Fruit fly (Drosophila melanogaster) whole organism, embryonic: ENCODE measurements around the gene CG34180.
A peak's percentile ranks its signal among the peaks of the same experiment; 100 is the strongest.

ENCODE experiments used
- Aef1 ChIP-seq: fragments of 200-800 bp; sonication (Bioruptor generic); IDR thresholded peaks from 3 replicates; pipeline ENCODE4 v1.3.6; 2022; ENCODE audit warnings: missing biosample characterization, missing genetic modification characterization
- Atf6 ChIP-seq: fragments of 200-800 bp; sonication (Bioruptor generic); IDR thresholded peaks from 2 replicates; pipeline ENCODE4 v1.3.6; 2022; ENCODE audit warnings: missing biosample characterization, missing genetic modification characterization
- Awh ChIP-seq: fragments of 200-800 bp; sonication (Bioruptor generic); IDR thresholded peaks from 2 replicates; pipeline ENCODE4, ENCODE4 v1.3.6; 2022; ENCODE audit warnings: missing biosample characterization, missing genetic modification characterization
- Blimp-1 ChIP-seq: fragments of 200-800 bp; sonication (Bioruptor generic); optimal IDR thresholded peaks from 3 replicates; lab custom pipeline; 2018; ENCODE audit warnings: missing biosample characterization, missing genetic modification characterization, mild to moderate bottlenecking, moderate library complexity, missing genetic modification reagents
- CG10209 ChIP-seq: fragments of 200-800 bp; sonication (Bioruptor generic); optimal IDR thresholded peaks from 3 replicates; lab custom pipeline; 2017; ENCODE audit warnings: missing biosample characterization, mild to moderate bottlenecking, missing genetic modification characterization, missing genetic modification reagents
- CG10274 ChIP-seq: fragments of 200-800 bp; sonication (Bioruptor generic); optimal IDR thresholded peaks from 3 replicates; lab custom pipeline; 2017; ENCODE audit warnings: missing biosample characterization, mild to moderate bottlenecking, missing genetic modification characterization
- CG10321 ChIP-seq: fragments of 200-800 bp; sonication (Bioruptor generic); IDR thresholded peaks from 2 replicates; pipeline ENCODE4 v1.3.6; 2022; ENCODE audit warnings: missing biosample characterization, missing genetic modification characterization
- CG11456 ChIP-seq: fragments of 200-800 bp; sonication (Bioruptor generic); IDR thresholded peaks from 3 replicates; pipeline ENCODE4 v1.3.6; 2022; ENCODE audit warnings: missing biosample characterization, missing genetic modification characterization
- CG11695 ChIP-seq: fragments of 200-800 bp; sonication (Bioruptor generic); IDR thresholded peaks from 3 replicates; pipeline ENCODE4 v1.3.6; 2022; ENCODE audit warnings: missing biosample characterization, missing genetic modification characterization
- CG11696 ChIP-seq: fragments of 200-800 bp; sonication (Bioruptor generic); IDR thresholded peaks from 2 replicates; pipeline ENCODE4 v1.3.6; 2022; ENCODE audit warnings: missing biosample characterization, missing genetic modification characterization
- CG12155 ChIP-seq: fragments of 200-800 bp; sonication (Bioruptor generic); optimal IDR thresholded peaks from 3 replicates; lab custom pipeline; 2016; ENCODE audit warnings: missing biosample characterization, missing genetic modification characterization
- CG16779 ChIP-seq: fragments of 200-800 bp; sonication (Bioruptor generic); IDR thresholded peaks from 2 replicates; pipeline ENCODE4 v1.3.6; 2022; ENCODE audit warnings: missing biosample characterization, missing genetic modification characterization
- CG18262 ChIP-seq: fragments of 200-800 bp; optimal IDR thresholded peaks from 3 replicates; lab custom pipeline; 2019; ENCODE audit warnings: missing biosample characterization, mild to moderate bottlenecking, missing genetic modification characterization, moderate library complexity
- CG2120 ChIP-seq: fragments of 200-800 bp; sonication (Bioruptor generic); optimal IDR thresholded peaks from 3 replicates; lab custom pipeline; 2016; ENCODE audit warnings: missing biosample characterization, missing genetic modification characterization
- CG31388 ChIP-seq: fragments of 200-800 bp; sonication (Bioruptor generic); optimal IDR thresholded peaks from 2 replicates; lab custom pipeline; 2016; ENCODE audit warnings: missing biosample characterization, missing genetic modification characterization
- CG6683 ChIP-seq: fragments of 200-800 bp; sonication (Bioruptor generic); optimal IDR thresholded peaks from 2 replicates; lab custom pipeline; 2017; ENCODE audit warnings: missing biosample characterization, mild to moderate bottlenecking, missing genetic modification characterization, missing genetic modification reagents
- CG8359 ChIP-seq: fragments of 200-800 bp; sonication (Bioruptor generic); optimal IDR thresholded peaks from 2 replicates; lab custom pipeline; 2017; ENCODE audit warnings: missing biosample characterization, mild to moderate bottlenecking, missing genetic modification characterization, borderline replicate concordance
- CG8944 ChIP-seq: fragments of 200-800 bp; sonication (Bioruptor generic); optimal IDR thresholded peaks from 3 replicates; lab custom pipeline; 2016; ENCODE audit warnings: missing biosample characterization, missing genetic modification characterization
- CG9215 ChIP-seq: fragments of 200-800 bp; sonication (Bioruptor generic); IDR thresholded peaks from 2 replicates; pipeline ENCODE4 v1.3.6; 2022; ENCODE audit warnings: missing biosample characterization, missing genetic modification characterization
- D19B ChIP-seq: fragments of 200-800 bp; sonication (Bioruptor generic); optimal IDR thresholded peaks from 2 replicates; lab custom pipeline; 2017; ENCODE audit warnings: missing biosample characterization, mild to moderate bottlenecking, missing genetic modification characterization
- Dek ChIP-seq: fragments of 200-800 bp; sonication (Bioruptor generic); optimal IDR thresholded peaks from 3 replicates; lab custom pipeline; 2019; ENCODE audit warnings: missing biosample characterization, mild to moderate bottlenecking, missing genetic modification characterization, moderate library complexity
- E2f2 ChIP-seq: fragments of 200-800 bp; sonication (Bioruptor generic); IDR thresholded peaks from 2 replicates; pipeline ENCODE4 v1.3.6; 2022; ENCODE audit warnings: missing biosample characterization, missing genetic modification characterization
- HLH4C ChIP-seq: fragments of 200-800 bp; sonication (Bioruptor generic); IDR thresholded peaks from 3 replicates; pipeline ENCODE4 v1.3.6; 2022; ENCODE audit warnings: missing biosample characterization, missing genetic modification characterization; ENCODE audit not compliant: partially characterized antibody
- Hr78 ChIP-seq, 2 experiments: fragments of 200-800 bp in 1 of 2; fragments of >200 bp in 1 of 2; sonication (Bioruptor generic) in 1 of 2; optimal IDR thresholded peaks; 2 replicates each; lab custom pipeline; 2017 to 2019; ENCODE audit warnings: missing biosample characterization in 2 of 2, missing genetic modification characterization in 2 of 2, mild to moderate bottlenecking in 1 of 2, moderate library complexity in 1 of 2
- Kr ChIP-seq: fragments of 200-800 bp; sonication (Bioruptor generic); optimal IDR thresholded peaks from 2 replicates; lab custom pipeline; 2017; ENCODE audit warnings: missing biosample characterization, mild to moderate bottlenecking, missing genetic modification characterization
- MBD-R2 ChIP-seq: fragments of 200-800 bp; sonication (Bioruptor generic); IDR thresholded peaks from 2 replicates; pipeline ENCODE4 v1.3.6; 2022; ENCODE audit warnings: missing biosample characterization, missing genetic modification characterization
- Mrtf ChIP-seq: fragments of 200-800 bp; sonication (Bioruptor generic); IDR thresholded peaks from 3 replicates; pipeline ENCODE4 v1.3.6; 2022; ENCODE audit warnings: missing biosample characterization, missing genetic modification characterization
- Nf-YB ChIP-seq: fragments of 200-800 bp; sonication (Bioruptor generic); optimal IDR thresholded peaks from 3 replicates; lab custom pipeline; 2019; ENCODE audit warnings: missing biosample characterization, mild to moderate bottlenecking, missing genetic modification characterization, moderate library complexity
- Six4 ChIP-seq: fragments of 200-800 bp; sonication (Bioruptor generic); optimal IDR thresholded peaks from 2 replicates; lab custom pipeline; 2016; ENCODE audit warnings: missing biosample characterization, missing genetic modification characterization
- abd-A ChIP-seq: fragments of 200-800 bp; sonication (Bioruptor generic); optimal IDR thresholded peaks from 3 replicates; lab custom pipeline; 2019; ENCODE audit warnings: missing biosample characterization, mild to moderate bottlenecking, missing genetic modification characterization, moderate library complexity
- ac ChIP-seq: fragments of 200-800 bp; sonication (Bioruptor generic); optimal IDR thresholded peaks from 3 replicates; lab custom pipeline; 2017; ENCODE audit warnings: missing biosample characterization, mild to moderate bottlenecking, missing genetic modification characterization
- bsh ChIP-seq, 2 experiments: fragments of 200-800 bp; sonication (Bioruptor generic); optimal IDR thresholded peaks; 2 replicates each; lab custom pipeline; 2017 to 2018; ENCODE audit warnings: mild to moderate bottlenecking in 2 of 2, missing biosample characterization in 2 of 2, missing genetic modification characterization in 2 of 2, moderate library complexity in 1 of 2
- caup ChIP-seq: fragments of 200-800 bp; sonication (Bioruptor generic); optimal IDR thresholded peaks from 3 replicates; lab custom pipeline; 2017; ENCODE audit warnings: missing biosample characterization, mild to moderate bottlenecking, missing genetic modification characterization, moderate library complexity; ENCODE audit not compliant: severe bottlenecking
- chinmo ChIP-seq: fragments of 200-800 bp; sonication (Bioruptor generic); IDR thresholded peaks from 4 replicates; pipeline ENCODE4 v1.3.6; 2022; ENCODE audit warnings: missing biosample characterization, missing genetic modification characterization; ENCODE audit not compliant: partially characterized antibody
- corto ChIP-seq: fragments of 200-800 bp; sonication (Bioruptor generic); optimal IDR thresholded peaks from 2 replicates; lab custom pipeline; 2016; ENCODE audit warnings: missing biosample characterization, mild to moderate bottlenecking, missing genetic modification characterization, moderate library complexity
- dan ChIP-seq: fragments of 200-800 bp; sonication (Bioruptor generic); IDR thresholded peaks from 2 replicates; pipeline ENCODE4 v1.3.6; 2022; ENCODE audit warnings: missing biosample characterization, missing genetic modification characterization
- eyg ChIP-seq: fragments of 200-800 bp; sonication (Bioruptor generic); optimal IDR thresholded peaks from 3 replicates; lab custom pipeline; 2016; ENCODE audit warnings: missing biosample characterization, missing genetic modification characterization
- fd3F ChIP-seq: fragments of 200-800 bp; sonication (Bioruptor generic); optimal IDR thresholded peaks from 2 replicates; lab custom pipeline; 2018; ENCODE audit warnings: missing biosample characterization, mild to moderate bottlenecking, missing genetic modification characterization, moderate library complexity
- lab ChIP-seq: fragments of 200-800 bp; sonication (Bioruptor generic); optimal IDR thresholded peaks from 3 replicates; lab custom pipeline; 2017; ENCODE audit warnings: missing biosample characterization, missing genetic modification characterization, mild to moderate bottlenecking, moderate library complexity, missing genetic modification reagents
- lmd ChIP-seq: fragments of 200-800 bp; sonication (Bioruptor generic); IDR thresholded peaks from 2 replicates; pipeline ENCODE4 v1.3.6; 2022; ENCODE audit warnings: missing biosample characterization, missing genetic modification characterization
- nmo ChIP-seq: fragments of 200-800 bp; sonication (Bioruptor generic); optimal IDR thresholded peaks from 2 replicates; lab custom pipeline; 2018; ENCODE audit warnings: missing biosample characterization, mild to moderate bottlenecking, missing genetic modification characterization, moderate library complexity
- onecut ChIP-seq: fragments of 200-800 bp; sonication (Bioruptor generic); IDR thresholded peaks from 2 replicates; pipeline ENCODE4 v1.3.6; 2022; ENCODE audit warnings: missing biosample characterization, missing genetic modification characterization
- pros ChIP-seq: fragments of 200-800 bp; sonication (Bioruptor generic); optimal IDR thresholded peaks from 3 replicates; lab custom pipeline; 2019; ENCODE audit warnings: missing biosample characterization, mild to moderate bottlenecking, missing genetic modification characterization, moderate library complexity
- psq ChIP-seq: fragments of 200-800 bp; sonication (Bioruptor generic); optimal IDR thresholded peaks from 2 replicates; lab custom pipeline; 2017; ENCODE audit warnings: missing biosample characterization, missing genetic modification characterization
- sc ChIP-seq, 3 experiments: fragments of >200 bp in 2 of 3; fragments of 200-800 bp in 1 of 3; sonication (Bioruptor generic) in 1 of 3; optimal IDR thresholded peaks; 2 replicates in 2 of 3; 3 replicates in 1 of 3; lab custom pipeline; 2017; ENCODE audit warnings: mild to moderate bottlenecking in 1 of 3, missing biosample characterization in 1 of 3, missing genetic modification characterization in 1 of 3, missing genetic modification reagents in 1 of 3
- schlank ChIP-seq: fragments of 200-800 bp; sonication (Bioruptor generic); optimal IDR thresholded peaks from 2 replicates; lab custom pipeline; 2018; ENCODE audit warnings: missing biosample characterization, mild to moderate bottlenecking, missing genetic modification characterization
- shn ChIP-seq: fragments of 200-800 bp; sonication (Bioruptor generic); optimal IDR thresholded peaks from 3 replicates; lab custom pipeline; 2016; ENCODE audit warnings: missing biosample characterization, missing genetic modification characterization
- sima ChIP-seq: fragments of 200-800 bp; sonication (Bioruptor generic); optimal IDR thresholded peaks from 2 replicates; lab custom pipeline; 2016; ENCODE audit warnings: missing biosample characterization, missing genetic modification characterization
- ttk ChIP-seq: fragments of 200-800 bp; sonication (Bioruptor generic); IDR thresholded peaks from 2 replicates; pipeline ENCODE4 v2.1.2; 2022; ENCODE audit warnings: missing biosample characterization, missing genetic modification characterization
- yki ChIP-seq: fragments of >200 bp; optimal IDR thresholded peaks from 3 replicates; lab custom pipeline; 2018

Gene CG34180

DNA sequence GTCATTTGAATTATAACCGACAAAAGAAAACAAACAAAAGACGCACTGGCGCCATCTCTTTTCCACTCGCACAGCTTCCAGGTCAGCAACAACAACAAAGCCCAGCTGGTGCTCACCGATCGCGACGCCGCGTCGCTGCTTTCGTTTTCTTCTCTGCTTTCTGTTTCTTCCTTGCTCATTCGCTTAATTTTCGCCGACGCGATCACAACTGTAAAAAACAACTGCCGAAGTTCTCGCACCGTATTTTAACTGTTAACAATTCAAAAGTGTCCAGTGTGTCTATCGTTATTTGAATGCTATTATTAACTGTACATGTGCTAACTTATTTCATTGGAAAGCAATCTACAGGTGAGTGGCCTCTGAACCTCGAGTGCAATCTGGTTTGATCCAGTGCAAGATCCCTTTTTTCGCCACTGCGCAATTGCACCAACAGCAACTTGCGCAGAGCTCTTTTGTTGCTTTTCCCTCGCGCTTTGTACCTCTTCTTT lies 39.9 kb downstream of the CG34180 start, which contains the start of gene stai (continued):
- TF ChIP-seq schlank (no peak), Mrtf (GFP tag; lab: Robert Waterston, UW) (no peak), CG11456 (GFP tag; lab: Robert Waterston, UW) (no peak), Hr78 (GFP tag; optimal IDR thresholded peaks at IDR 0.05; lab: Kevin White, UChicago) (no peak), CG31388 (GFP tag; lab: Kevin White, UChicago) (no peak), CG18262 (tag; lab: Kevin White, UChicago) (no peak), ac (no peak), Awh (GFP tag; lab: Robert Waterston, UW) (no peak), Nf-YB (GFP tag; lab: Kevin White, UChicago) (no peak), abd-A (no peak), CG8359 (GFP tag; lab: Kevin White, UChicago) (no peak), lmd (GFP tag; lab: Robert Waterston, UW) (no peak), ttk (GFP tag; lab: Robert Waterston, UW) (no peak), Six4 (no peak), CG10209 (GFP tag; lab: Kevin White, UChicago) (no peak), CG9215 (GFP tag; lab: Robert Waterston, UW) (no peak), shn (no peak), yki (lab: Kevin White, UChicago) (no peak), sima (GFP tag; lab: Kevin White, UChicago) (no peak), corto (GFP tag; lab: Kevin White, UChicago) (no peak), eyg (no peak), Aef1 (GFP tag; lab: Robert Waterston, UW) (0 out of 3 replicates have a peak, but pooled peaks have one; percentile 13), CG10321 (GFP tag; lab: Robert Waterston, UW) (peak; percentile 83), CG6683 (GFP tag; lab: Kevin White, UChicago) (no peak), CG11695 (GFP tag; lab: Robert Waterston, UW) (no peak), CG11696 (GFP tag; lab: Robert Waterston, UW) (no peak), psq (GFP tag; lab: Kevin White, UChicago) (no peak), sc (optimal IDR thresholded peaks at IDR 0.05; lab: Kevin White, UChicago) (no peak), sc (GFP tag; optimal IDR thresholded peaks at IDR 0.05; lab: Kevin White, UChicago) (no peak), CG10274 (GFP tag; lab: Kevin White, UChicago) (no peak), caup (no peak), D19B (GFP tag; lab: Kevin White, UChicago) (no peak), bsh (GFP tag; optimal IDR thresholded peaks at IDR 0.05; lab: Kevin White, UChicago) (peak in 1 of 2 experiments; percentile 58), nmo (GFP tag; lab: Kevin White, UChicago) (no peak), Dek (no peak), onecut (GFP tag; lab: Robert Waterston, UW) (no peak), CG8944 (GFP tag; lab: Kevin White, UChicago) (no peak), Blimp-1 (GFP tag; lab: Kevin White, UChicago) (peak; percentile 40), E2f2 (GFP tag; lab: Robert Waterston, UW) (peak; percentile 34; the same call in 1 of the 2 replicates), Kr (GFP tag; lab: Kevin White, UChicago) (no peak), pros (no peak), lab (GFP tag; lab: Kevin White, UChicago) (no peak), CG2120 (GFP tag; lab: Kevin White, UChicago) (no peak), chinmo (0 out of 4 replicates have a peak, but pooled peaks have one; percentile 24), CG16779 (GFP tag; lab: Robert Waterston, UW) (no peak), MBD-R2 (GFP tag; lab: Robert Waterston, UW) (0 out of 2 replicates have a peak, but pooled peaks have one; percentile 12), fd3F (no peak), Atf6 (GFP tag; lab: Robert Waterston, UW) (no peak), HLH4C (GFP tag; lab: Robert Waterston, UW) (no peak), CG12155 (no peak), dan (no peak)
